Worm (Caenorhabditis elegans) whole organism, midembryonic: ENCODE measurements around the gene mecr-1.

Experiments used
- cog-1 ChIP-seq: sonication (generic microtip); optimal IDR thresholded peaks from 2 replicates; lab custom pipeline; 2016; ENCODE audit warnings: missing genetic modification characterization, missing compliant biosample characterization
- klf-2 ChIP-seq: fragments of 200-800 bp; sonication (Bioruptor generic); conservative IDR thresholded peaks from 2 replicates; pipeline ENCODE4 v1.3.6; 2022; ENCODE audit warnings: missing genetic modification reagents, missing genetic modification characterization, missing compliant biosample characterization

DNA sequence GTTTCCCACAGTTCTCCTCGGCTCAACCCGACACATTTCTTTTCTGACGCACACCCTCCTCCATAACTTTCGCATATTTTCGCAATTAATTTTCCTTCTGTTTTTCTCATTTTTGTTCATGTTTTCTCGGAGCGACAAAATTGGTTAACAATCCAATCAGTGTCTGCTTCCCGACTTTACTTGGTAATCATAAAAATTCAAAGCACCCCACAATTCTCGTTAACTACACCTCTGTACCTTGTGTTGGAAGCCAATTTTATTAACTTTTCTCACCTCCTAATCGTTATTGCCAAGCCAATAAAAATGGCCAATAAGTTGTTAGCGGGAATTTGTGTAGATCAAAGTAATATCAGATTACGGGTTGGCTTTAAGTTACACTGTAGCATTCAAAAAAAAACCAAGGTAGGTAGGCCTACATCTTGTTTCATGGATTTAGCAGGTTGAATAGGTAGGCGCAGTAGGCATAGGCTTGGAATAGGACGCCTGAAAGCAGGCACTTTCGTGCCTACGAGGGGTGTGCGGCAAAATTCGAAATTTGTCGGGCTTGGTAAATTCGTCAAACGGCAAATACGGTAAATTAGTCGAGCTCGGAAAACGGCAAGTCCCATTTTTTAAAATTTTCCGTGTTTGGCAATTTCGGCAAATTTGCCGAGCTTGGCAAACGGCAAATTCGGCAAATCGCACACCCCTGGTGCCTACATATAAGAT is 43.5 kb upstream of the mecr-1 start:
- TF ChIP-seq klf-2 (no peak), cog-1 (tag; lab: Kevin White, UChicago) (no peak)
